Worm (Caenorhabditis elegans): ENCODE data around the gene EGAP4.1.

EGAP4.1 gene

ce11 chrX:8721273-8721672, 5.9 kb downstream of the EGAP4.1 start:
- TF ChIP-seq pros-1 (tag; optimal IDR thresholded peaks at IDR 0.05) (no peak), tbx-7 (tag; optimal IDR thresholded peaks at IDR 0.05) (no peak), nfya-1 (tag; optimal IDR thresholded peaks at IDR 0.05) (no peak), ceh-19 (GFP tag; optimal IDR thresholded peaks at IDR 0.05) (no peak), pha-2 (tag; optimal IDR thresholded peaks at IDR 0.05) (no peak), elt-4 (tag; optimal IDR thresholded peaks at IDR 0.05) (no peak), F13H6.1 (tag; optimal IDR thresholded peaks at IDR 0.05) (no peak), ceh-22 (tag; optimal IDR thresholded peaks at IDR 0.05) (no peak), pag-3 (tag; optimal IDR thresholded peaks at IDR 0.05; ENCODE audit: borderline replicate concordance) (no peak), fkh-10 (GFP tag; optimal IDR thresholded peaks at IDR 0.05) (no peak), ceh-48 (tag; optimal IDR thresholded peaks at IDR 0.05) (no peak), C38D4.7 (GFP tag; optimal IDR thresholded peaks at IDR 0.05) (no peak), sox-4 (tag; optimal IDR thresholded peaks at IDR 0.05) (no peak), hlh-8 (tag; optimal IDR thresholded peaks at IDR 0.05) (no peak), unc-42 (tag; optimal IDR thresholded peaks at IDR 0.05) (no peak)

- TF ChIP-seq fkh-10 (GFP tag; optimal IDR thresholded peaks at IDR 0.05) (no peak), unc-42 (tag; optimal IDR thresholded peaks at IDR 0.05) (no peak), npax-4 (tag; optimal IDR thresholded peaks at IDR 0.05) (no peak), syd-9 (tag; optimal IDR thresholded peaks at IDR 0.05) (no peak), ceh-48 (tag; optimal IDR thresholded peaks at IDR 0.05) (no peak), nfya-1 (tag; optimal IDR thresholded peaks at IDR 0.05) (no peak), odd-2 (tag; optimal IDR thresholded peaks at IDR 0.05) (no peak), pag-3 (tag; optimal IDR thresholded peaks at IDR 0.05; ENCODE audit: borderline replicate concordance) (no peak), C38D4.7 (GFP tag; optimal IDR thresholded peaks at IDR 0.05) (no peak), ceh-14 (tag; optimal IDR thresholded peaks at IDR 0.05) (no peak), nhr-11 (tag; optimal IDR thresholded peaks at IDR 0.05) (no peak)
Measured at ce11 chrX:8720658-8721057, 6.5 kb downstream of the EGAP4.1 start, which contains the start of gene F53A9.9. Gene F53A9.9, minus strand, starts transcription at chrX:8720758.

- no peak for TF ChIP-seq nfya-1 (tag; optimal IDR thresholded peaks at IDR 0.05)
- no peak for TF ChIP-seq ceh-30 (tag; optimal IDR thresholded peaks at IDR 0.05)
- TF ChIP-seq ceh-24 (tag; optimal IDR thresholded peaks at IDR 0.05), result no peak
- TF ChIP-seq ttx-3 (tag; optimal IDR thresholded peaks at IDR 0.05), result no peak
- TF ChIP-seq dve-1 (tag; optimal IDR thresholded peaks at IDR 0.05), result no peak
- TF ChIP-seq tbx-7 (tag; optimal IDR thresholded peaks at IDR 0.05), result no peak
- TF ChIP-seq tbx-2 (tag; optimal IDR thresholded peaks at IDR 0.05), result no peak
- TF ChIP-seq unc-86 (tag; optimal IDR thresholded peaks at IDR 0.05), result no peak
- TF ChIP-seq ceh-19 (GFP tag; optimal IDR thresholded peaks at IDR 0.05), result no peak
- TF ChIP-seq hlh-8 (tag; optimal IDR thresholded peaks at IDR 0.05), result no peak
- TF ChIP-seq nhr-11 (tag; optimal IDR thresholded peaks at IDR 0.05), result no peak
- TF ChIP-seq dmd-4 (tag; optimal IDR thresholded peaks at IDR 0.05; ENCODE audit: borderline replicate concordance), result no peak
- TF ChIP-seq pat-9 (tag; optimal IDR thresholded peaks at IDR 0.05), result no peak
- no peak for TF ChIP-seq nhr-232 (tag; optimal IDR thresholded peaks at IDR 0.05)
Measured at ce11 chrX:8719888-8720287, 7.3 kb downstream of the EGAP4.1 start.

- TF ChIP-seq pat-9 (tag; optimal IDR thresholded peaks at IDR 0.05) (no peak), C08G9.2 (tag; optimal IDR thresholded peaks at IDR 0.05) (no peak), ztf-16 (tag; optimal IDR thresholded peaks at IDR 0.05) (no peak), unc-55 (GFP tag; optimal IDR thresholded peaks at IDR 0.05) (no peak), hlh-15 (tag; optimal IDR thresholded peaks at IDR 0.05) (no peak), madf-2 (tag; optimal IDR thresholded peaks at IDR 0.05) (no peak), T23F11.4 (GFP tag; optimal IDR thresholded peaks at IDR 0.05) (no peak), Y22D7AL.16 (tag; optimal IDR thresholded peaks at IDR 0.05) (no peak), hlh-6 (tag; optimal IDR thresholded peaks at IDR 0.05) (no peak)
Measured at ce11 chrX:8718856-8719255, 8.3 kb downstream of the EGAP4.1 start, which contains the start of gene F53A9.8. Gene F53A9.8, minus strand, starts transcription at chrX:8718904.

Measured in whole organism, late embryonic.